Worm (Caenorhabditis elegans) whole organism, L4/young adult: ENCODE data around the gene chil-3.

Experiments
- W03F9.2 ChIP-seq: fragments of 150-350 bp; optimal IDR thresholded peaks from 2 replicates; lab custom pipeline; 2014; ENCODE audit warnings: missing biosample characterization, missing genetic modification characterization
- dao-5 ChIP-seq: sonication (generic microtip); optimal IDR thresholded peaks from 2 replicates; lab custom pipeline; 2016; ENCODE audit warnings: missing genotype, missing genetic modification characterization, moderate library complexity, missing compliant biosample characterization
- him-1 ChIP-seq: sonication (generic microtip); optimal IDR thresholded peaks from 2 replicates; lab custom pipeline; 2016; ENCODE audit warnings: missing genotype, missing genetic modification reagents, missing genetic modification characterization, missing compliant biosample characterization

DNA sequence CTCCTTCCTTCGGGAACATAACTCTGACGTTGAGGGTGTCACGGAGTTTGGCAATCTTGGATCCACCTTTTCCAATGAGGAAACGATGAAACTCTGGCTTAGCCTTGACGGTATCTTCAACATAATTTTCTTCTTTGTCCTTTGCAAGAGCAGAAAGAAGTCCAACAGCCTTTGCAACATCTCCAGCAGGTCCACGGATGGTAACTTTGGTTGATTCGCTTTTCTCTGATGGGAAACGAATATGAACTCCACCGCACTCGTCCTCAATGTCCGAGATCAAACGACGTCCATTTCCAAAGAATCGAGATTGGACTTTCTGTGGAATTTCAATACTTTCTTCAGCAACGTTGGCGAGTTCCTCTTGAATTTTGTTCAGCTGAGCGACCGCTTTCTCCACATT, 27.3 kb upstream of the chil-3 start:
- TF ChIP-seq dao-5 (tag; lab: Kevin White, UChicago): no peak
- TF ChIP-seq W03F9.2 (tag; lab: Kevin White, UChicago): no peak
- TF ChIP-seq him-1 (tag; lab: Kevin White, UChicago): no peak
